Worm (Caenorhabditis elegans) whole organism, L4/young adult: ENCODE measurements around the gene clec-139.

ENCODE experiments used
- W03F9.2 ChIP-seq: fragments of 150-350 bp; optimal IDR thresholded peaks from 2 replicates; lab custom pipeline; 2014; ENCODE audit warnings: missing biosample characterization, missing genetic modification characterization
- him-1 ChIP-seq: sonication (generic microtip); optimal IDR thresholded peaks from 2 replicates; lab custom pipeline; 2016; ENCODE audit warnings: missing genotype, missing genetic modification reagents, missing genetic modification characterization, missing compliant biosample characterization

DNA sequence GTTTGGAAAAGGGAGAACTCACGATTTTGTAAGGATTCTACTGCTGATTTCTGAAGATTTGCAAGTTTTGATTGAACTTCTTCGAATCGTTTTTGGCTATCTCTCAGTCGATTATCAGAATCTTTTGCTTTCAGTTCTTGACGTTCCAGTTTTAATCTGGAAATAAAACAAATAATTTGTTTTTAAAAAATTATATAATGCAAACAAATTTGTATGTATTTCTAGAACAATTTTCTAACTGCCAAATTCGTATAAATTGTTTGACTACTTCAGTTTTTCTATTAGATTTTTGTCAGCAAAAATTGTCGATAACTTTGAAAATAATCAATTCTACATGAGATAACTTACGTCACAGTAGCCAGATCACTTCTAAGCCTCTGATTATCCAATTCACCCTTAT lies 9.9 kb upstream of the clec-139 start:
- TF ChIP-seq him-1 (tag; lab: Kevin White, UChicago) (no peak), W03F9.2 (no peak)
